Worm (Caenorhabditis elegans): ENCODE measurements around the gene ekl-6.

DNA sequence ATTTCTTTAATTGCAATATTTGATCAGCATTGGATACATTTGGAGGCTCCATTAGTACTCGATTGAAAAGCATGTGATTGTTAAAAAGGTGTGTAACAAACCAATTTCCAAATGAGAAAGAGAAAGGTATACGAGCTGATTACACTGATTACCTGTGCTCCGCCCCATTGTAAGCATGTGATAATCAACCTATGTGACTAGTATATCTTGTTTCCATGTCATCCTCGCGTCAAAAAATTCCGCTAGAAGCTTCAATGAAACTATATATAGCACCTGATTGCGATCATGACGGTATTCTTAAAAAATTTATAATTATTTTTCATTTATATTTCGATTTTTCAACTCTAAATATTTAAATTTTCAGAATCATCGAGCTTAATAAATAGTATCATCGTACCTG lies 33.7 kb upstream of the ekl-6 start, which contains the start of gene M04D8.4:
- TF ChIP-seq him-1 (tag; optimal IDR thresholded peaks at IDR 0.05) (no peak), W03F9.2 (tag; optimal IDR thresholded peaks at IDR 0.05) (no peak), dao-5 (tag; optimal IDR thresholded peaks at IDR 0.05) (no peak)

Data from whole organism, L4/young adult.